Worm (Caenorhabditis elegans): ENCODE results near the gene srbc-22.

DNA sequence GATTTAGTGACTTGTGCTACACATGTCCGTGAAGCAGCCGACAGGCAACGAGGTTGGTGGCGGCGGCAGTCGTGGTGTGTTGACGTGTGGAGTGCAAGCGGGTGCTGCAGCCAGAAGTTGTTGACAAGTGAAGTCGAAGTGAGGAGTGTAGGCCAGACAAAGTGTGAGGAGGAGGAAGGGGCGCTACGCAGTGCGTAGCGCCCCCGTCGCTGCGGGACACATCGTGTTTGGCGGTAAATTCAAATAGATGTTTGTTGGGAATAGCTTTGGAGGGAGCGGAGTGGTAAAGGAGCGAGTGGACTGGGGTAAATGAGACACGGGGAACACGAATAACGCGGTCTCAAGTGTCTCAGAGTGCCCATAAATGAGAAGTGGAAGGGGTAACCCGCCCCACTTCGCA lies 28.6 kb downstream of the srbc-22 start:
- TF ChIP-seq ceh-36 (tag; optimal IDR thresholded peaks at IDR 0.05) (no peak), ets-7 (tag; optimal IDR thresholded peaks at IDR 0.05) (no peak), flt-1 (GFP tag; IDR thresholded peaks at IDR 0.05) (no peak), hmg-4 (GFP tag; optimal IDR thresholded peaks at IDR 0.05) (no peak)
